Worm (Caenorhabditis elegans) whole organism, late embryonic: ENCODE results near the gene R160.4.

Experiments used
- ama-1 ChIP-seq: fragments of 150-350 bp; optimal IDR thresholded peaks from 2 replicates; lab custom pipeline; 2014
- ceh-6 ChIP-seq: fragments of 200-800 bp; sonication (Bioruptor generic); optimal IDR thresholded peaks from 2 replicates; lab custom pipeline; 2018; ENCODE audit warnings: mild to moderate bottlenecking, missing genetic modification characterization, missing compliant biosample characterization
- npax-4 ChIP-seq: sonication (generic microtip); optimal IDR thresholded peaks from 2 replicates; lab custom pipeline; 2016; ENCODE audit warnings: missing genetic modification characterization, missing compliant biosample characterization
- odd-2 ChIP-seq: sonication (generic microtip); optimal IDR thresholded peaks from 2 replicates; lab custom pipeline; 2017; ENCODE audit warnings: antibody characterized with exemption, mild to moderate bottlenecking, missing genetic modification characterization, missing compliant biosample characterization
- pha-2 ChIP-seq: sonication (generic microtip); optimal IDR thresholded peaks from 2 replicates; lab custom pipeline; 2017; ENCODE audit warnings: mild to moderate bottlenecking, missing genetic modification characterization, missing compliant biosample characterization

Gene R160.4

ce11 chrX:4320563-4320962 is 48.1 kb downstream of the R160.4 start, which contains the start of gene dop-6:
dop-6 (plus strand) TSS chrX:4320863.
- TF ChIP-seq ama-1 (lab: Kevin White, UChicago) = no peak
- no peak for TF ChIP-seq pha-2
- no peak for TF ChIP-seq odd-2 (tag; lab: Kevin White, UChicago)
- TF ChIP-seq ceh-6 (GFP tag; lab: Kevin White, UChicago) = no peak
- TF ChIP-seq npax-4 (tag; lab: Kevin White, UChicago) = no peak
